Fruit fly (Drosophila melanogaster) whole organism, embryonic: ENCODE measurements around the gene Ythdf.

ENCODE experiments used
- Aef1 ChIP-seq: fragments of 200-800 bp; sonication (Bioruptor generic); IDR thresholded peaks from 3 replicates; pipeline ENCODE4 v1.3.6; 2022; ENCODE audit warnings: missing biosample characterization, missing genetic modification characterization
- Antp ChIP-seq: fragments of 200-800 bp; sonication (Bioruptor generic); optimal IDR thresholded peaks from 3 replicates; lab custom pipeline; 2016; ENCODE audit warnings: missing biosample characterization, missing genetic modification characterization
- Atf-2 ChIP-seq: fragments of 200-800 bp; sonication (Bioruptor generic); optimal IDR thresholded peaks from 2 replicates; lab custom pipeline; 2016; ENCODE audit warnings: missing biosample characterization, missing genetic modification characterization
- Atf3 ChIP-seq: fragments of 200-800 bp; sonication (Bioruptor generic); optimal IDR thresholded peaks from 3 replicates; lab custom pipeline; 2016; ENCODE audit warnings: missing biosample characterization, missing genetic modification characterization
- B-H1 ChIP-seq: fragments of 200-800 bp; sonication (Bioruptor generic); IDR thresholded peaks from 3 replicates; pipeline ENCODE4 v1.3.6; 2022; ENCODE audit warnings: missing biosample characterization, missing genetic modification characterization
- CG10147 ChIP-seq: fragments of 200-800 bp; sonication (Bioruptor generic); optimal IDR thresholded peaks from 2 replicates; lab custom pipeline; 2019; ENCODE audit warnings: missing biosample characterization, mild to moderate bottlenecking, missing genetic modification characterization, moderate library complexity
- CG10431 ChIP-seq: fragments of 200-800 bp; sonication (Bioruptor generic); optimal IDR thresholded peaks from 3 replicates; lab custom pipeline; 2018; ENCODE audit warnings: missing biosample characterization, mild to moderate bottlenecking, missing genetic modification characterization
- CG10462 ChIP-seq: fragments of 200-800 bp; sonication (Bioruptor generic); optimal IDR thresholded peaks from 2 replicates; lab custom pipeline; 2016; ENCODE audit warnings: missing biosample characterization, missing genetic modification characterization
- CG11093 ChIP-seq: fragments of 200-800 bp; sonication (Bioruptor generic); IDR thresholded peaks from 3 replicates; pipeline ENCODE4 v1.3.6; 2022; ENCODE audit warnings: missing biosample characterization, missing genetic modification characterization
- CG12659 ChIP-seq: fragments of 200-800 bp; sonication (Bioruptor generic); optimal IDR thresholded peaks from 3 replicates; lab custom pipeline; 2017; ENCODE audit warnings: mild to moderate bottlenecking, missing biosample characterization, missing genetic modification reagents, missing genetic modification characterization
- CG16863 ChIP-seq: fragments of 200-800 bp; sonication (Bioruptor generic); optimal IDR thresholded peaks from 3 replicates; lab custom pipeline; 2016; ENCODE audit warnings: missing biosample characterization, missing genetic modification characterization
- CG2202 ChIP-seq: fragments of 200-800 bp; sonication (Bioruptor generic); optimal IDR thresholded peaks from 2 replicates; lab custom pipeline; 2018; ENCODE audit warnings: missing biosample characterization, mild to moderate bottlenecking, missing genetic modification characterization
- CG4404 ChIP-seq: fragments of 200-800 bp; sonication (Bioruptor generic); IDR thresholded peaks from 2 replicates; pipeline ENCODE4 v1.3.6; 2022; ENCODE audit warnings: missing biosample characterization, missing genetic modification characterization
- CG4707 ChIP-seq: fragments of 200-800 bp; sonication (Bioruptor generic); optimal IDR thresholded peaks from 2 replicates; lab custom pipeline; 2018; ENCODE audit warnings: missing biosample characterization, mild to moderate bottlenecking, missing genetic modification characterization, moderate library complexity
- CG5953 ChIP-seq: fragments of 200-800 bp; sonication (Bioruptor generic); IDR thresholded peaks from 2 replicates; pipeline ENCODE4 v1.3.6; 2022; ENCODE audit warnings: missing biosample characterization, missing genetic modification characterization
- CG8290 ChIP-seq, 3 experiments: fragments of 200-800 bp; sonication (Bioruptor generic); optimal IDR thresholded peaks; 2 replicates each; lab custom pipeline; 2016 to 2019; ENCODE audit warnings: missing biosample characterization in 3 of 3, missing genetic modification characterization in 3 of 3, mild to moderate bottlenecking in 2 of 3, moderate library complexity in 1 of 3
- CG8359 ChIP-seq: fragments of 200-800 bp; sonication (Bioruptor generic); optimal IDR thresholded peaks from 2 replicates; lab custom pipeline; 2017; ENCODE audit warnings: missing biosample characterization, mild to moderate bottlenecking, missing genetic modification characterization, borderline replicate concordance
- CG8944 ChIP-seq: fragments of 200-800 bp; sonication (Bioruptor generic); optimal IDR thresholded peaks from 3 replicates; lab custom pipeline; 2016; ENCODE audit warnings: missing biosample characterization, missing genetic modification characterization
- CG9727 ChIP-seq: fragments of 200-800 bp; sonication (Bioruptor generic); optimal IDR thresholded peaks from 3 replicates; lab custom pipeline; 2017; ENCODE audit warnings: missing biosample characterization, mild to moderate bottlenecking, missing genetic modification characterization
- Chrac-16 ChIP-seq: fragments of 200-800 bp; sonication (Bioruptor generic); optimal IDR thresholded peaks from 3 replicates; lab custom pipeline; 2016; ENCODE audit warnings: missing biosample characterization, missing genetic modification characterization
- D ChIP-seq, 2 experiments: fragments of 200-800 bp in 1 of 2; fragments of >200 bp in 1 of 2; sonication (Bioruptor generic) in 1 of 2; optimal IDR thresholded peaks; 2 replicates in 1 of 2; 3 replicates in 1 of 2; lab custom pipeline; 2017; ENCODE audit warnings: mild to moderate bottlenecking in 1 of 2, missing biosample characterization in 1 of 2, missing genetic modification characterization in 1 of 2, missing genetic modification reagents in 1 of 2
- Dp ChIP-seq: fragments of 200-800 bp; sonication (Bioruptor generic); optimal IDR thresholded peaks from 2 replicates; lab custom pipeline; 2018; ENCODE audit warnings: missing biosample characterization, mild to moderate bottlenecking, missing genetic modification characterization, moderate library complexity
- Ets65A ChIP-seq: fragments of 200-800 bp; sonication (Bioruptor generic); peaks from one replicate; lab custom pipeline; 2016; ENCODE audit warnings: missing biosample characterization, missing genetic modification characterization
- HLH4C ChIP-seq: fragments of 200-800 bp; sonication (Bioruptor generic); IDR thresholded peaks from 3 replicates; pipeline ENCODE4 v1.3.6; 2022; ENCODE audit warnings: missing biosample characterization, missing genetic modification characterization; ENCODE audit not compliant: partially characterized antibody
- Lim3 ChIP-seq: fragments of 200-800 bp; sonication (Bioruptor generic); IDR thresholded peaks from 2 replicates; pipeline ENCODE4 v1.3.6; 2022; ENCODE audit warnings: missing biosample characterization, missing genetic modification characterization
- MBD-R2 ChIP-seq: fragments of 200-800 bp; sonication (Bioruptor generic); IDR thresholded peaks from 2 replicates; pipeline ENCODE4 v1.3.6; 2022; ENCODE audit warnings: missing biosample characterization, missing genetic modification characterization
- Med ChIP-seq: fragments of 200-800 bp; sonication (Bioruptor generic); peaks from one replicate; lab custom pipeline; 2016; ENCODE audit warnings: missing biosample characterization, missing genetic modification characterization, mild to moderate bottlenecking, inconsistent platforms, moderate library complexity
- Meics ChIP-seq: fragments of 200-800 bp; sonication (Bioruptor generic); optimal IDR thresholded peaks from 2 replicates; lab custom pipeline; 2017; ENCODE audit warnings: missing biosample characterization, mild to moderate bottlenecking, missing genetic modification characterization
- PHDP ChIP-seq: fragments of 200-800 bp; sonication (Bioruptor generic); optimal IDR thresholded peaks from 3 replicates; lab custom pipeline; 2018; ENCODE audit warnings: missing biosample characterization, mild to moderate bottlenecking, missing genetic modification characterization, moderate library complexity
- Pdp1 ChIP-seq, 2 experiments: fragments of 200-800 bp; sonication (Bioruptor generic); optimal IDR thresholded peaks; 3 replicates each; lab custom pipeline; 2016; ENCODE audit warnings: missing biosample characterization in 2 of 2, missing genetic modification characterization in 2 of 2, mild to moderate bottlenecking in 1 of 2, moderate library complexity in 1 of 2
- Sox100B ChIP-seq: fragments of 200-800 bp; sonication (Bioruptor generic); optimal IDR thresholded peaks from 3 replicates; lab custom pipeline; 2018; ENCODE audit warnings: missing biosample characterization, mild to moderate bottlenecking, missing genetic modification characterization
- ara ChIP-seq: fragments of 200-800 bp; sonication (Bioruptor generic); IDR thresholded peaks from 2 replicates; pipeline ENCODE4 v1.3.6; 2022; ENCODE audit warnings: missing biosample characterization, missing genetic modification characterization
- bcd ChIP-seq: fragments of 200-800 bp; sonication (Bioruptor generic); optimal IDR thresholded peaks from 2 replicates; lab custom pipeline; 2017; ENCODE audit warnings: missing biosample characterization, mild to moderate bottlenecking, missing genetic modification characterization
- bsh ChIP-seq, 2 experiments: fragments of 200-800 bp; sonication (Bioruptor generic); optimal IDR thresholded peaks; 2 replicates each; lab custom pipeline; 2017 to 2018; ENCODE audit warnings: mild to moderate bottlenecking in 2 of 2, missing biosample characterization in 2 of 2, missing genetic modification characterization in 2 of 2, moderate library complexity in 1 of 2
- cg ChIP-seq: fragments of 200-800 bp; sonication (Bioruptor generic); optimal IDR thresholded peaks from 3 replicates; lab custom pipeline; 2019; ENCODE audit warnings: missing biosample characterization, mild to moderate bottlenecking, missing genetic modification characterization, moderate library complexity
- crc ChIP-seq: fragments of 200-800 bp; sonication (Bioruptor generic); optimal IDR thresholded peaks from 2 replicates; lab custom pipeline; 2016; ENCODE audit warnings: missing biosample characterization, missing genetic modification characterization
- disco-r ChIP-seq: fragments of 200-800 bp; sonication (Bioruptor generic); optimal IDR thresholded peaks from 2 replicates; lab custom pipeline; 2016; ENCODE audit warnings: missing biosample characterization, missing genetic modification characterization
- fu2 ChIP-seq: fragments of 200-800 bp; sonication (Bioruptor generic); optimal IDR thresholded peaks from 2 replicates; lab custom pipeline; 2016; ENCODE audit warnings: missing biosample characterization, missing genetic modification characterization
- hb ChIP-seq: fragments of 200-800 bp; sonication (Bioruptor generic); IDR thresholded peaks from 3 replicates; pipeline ENCODE4 v1.3.6; 2022; ENCODE audit warnings: missing biosample characterization, missing genetic modification characterization; ENCODE audit not compliant: partially characterized antibody
- jing ChIP-seq: fragments of 200-800 bp; sonication (Bioruptor generic); optimal IDR thresholded peaks from 2 replicates; lab custom pipeline; 2018; ENCODE audit warnings: missing biosample characterization, mild to moderate bottlenecking, missing genetic modification characterization
- knrl ChIP-seq: fragments of 200-800 bp; sonication (Bioruptor generic); IDR thresholded peaks from 3 replicates; pipeline ENCODE4 v1.3.6; 2022; ENCODE audit warnings: missing biosample characterization, missing genetic modification characterization; ENCODE audit not compliant: partially characterized antibody
- otp ChIP-seq: fragments of 200-800 bp; sonication (Bioruptor generic); IDR thresholded peaks from 3 replicates; pipeline ENCODE4, ENCODE4 v1.3.6; 2022; ENCODE audit warnings: missing biosample characterization, missing genetic modification characterization
- pan ChIP-seq, 4 experiments: fragments of >200 bp in 3 of 4; fragments of 200-800 bp in 1 of 4; sonication (Bioruptor generic) in 1 of 4; optimal IDR thresholded peaks in 3 of 4; IDR thresholded peaks in 1 of 4; 2 replicates each; pipeline versions ENCODE4 v1.3.6 to Lab custom; 2017 to 2022; ENCODE audit warnings: missing biosample characterization in 2 of 4, missing genetic modification characterization in 2 of 4, mixed read lengths in 1 of 4
- peb ChIP-seq: fragments of 200-800 bp; sonication (Bioruptor generic); IDR thresholded peaks from 2 replicates; pipeline ENCODE4 v1.3.6; 2022; ENCODE audit warnings: missing biosample characterization, missing genetic modification characterization
- pho ChIP-seq: fragments of 200-800 bp; sonication (Bioruptor generic); optimal IDR thresholded peaks from 2 replicates; lab custom pipeline; 2016; ENCODE audit warnings: missing biosample characterization, missing genetic modification characterization
- pros ChIP-seq: fragments of 200-800 bp; sonication (Bioruptor generic); optimal IDR thresholded peaks from 3 replicates; lab custom pipeline; 2019; ENCODE audit warnings: missing biosample characterization, mild to moderate bottlenecking, missing genetic modification characterization, moderate library complexity
- sisA ChIP-seq: fragments of 200-800 bp; sonication (Bioruptor generic); IDR thresholded peaks from 2 replicates; pipeline ENCODE4 v1.3.6; 2022; ENCODE audit warnings: missing biosample characterization, missing genetic modification characterization
- slp2 ChIP-seq: fragments of 200-800 bp; sonication (Bioruptor generic); optimal IDR thresholded peaks from 2 replicates; lab custom pipeline; 2016; ENCODE audit warnings: missing biosample characterization, missing genetic modification characterization
- sr ChIP-seq: fragments of 200-800 bp; sonication (Bioruptor generic); IDR thresholded peaks from 3 replicates; pipeline ENCODE4 v1.3.6; 2022; ENCODE audit warnings: missing biosample characterization, missing genetic modification characterization
- trh ChIP-seq: fragments of 200-800 bp; sonication (Bioruptor generic); optimal IDR thresholded peaks from 2 replicates; lab custom pipeline; 2016; ENCODE audit warnings: missing biosample characterization, missing genetic modification characterization

Gene Ythdf

DNA sequence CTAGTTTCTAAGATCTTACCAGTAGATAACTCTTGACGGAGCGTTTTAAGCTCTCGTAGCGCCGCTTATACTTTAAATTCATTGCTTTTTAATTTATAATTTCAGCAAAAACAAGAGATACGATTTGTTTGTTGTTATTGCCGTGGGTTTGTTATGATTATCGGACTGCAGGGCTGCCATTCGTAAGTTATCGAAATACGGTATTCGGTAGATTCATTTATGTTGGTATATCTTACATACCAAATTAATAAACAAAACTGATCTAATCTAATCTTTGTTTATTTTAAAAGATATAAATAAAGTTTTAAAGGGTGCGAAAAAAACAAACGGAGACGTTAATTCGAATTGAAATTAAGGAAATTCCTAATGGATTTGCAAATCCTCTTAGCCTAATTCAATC is 17.0 kb upstream of the Ythdf start, which contains the start of the genes CG31111 and stac (continued):
- TF ChIP-seq bsh (GFP tag; optimal IDR thresholded peaks at IDR 0.05; lab: Kevin White, UChicago) = no peak
- no peak for TF ChIP-seq bcd (GFP tag; lab: Kevin White, UChicago)
- TF ChIP-seq Chrac-16 (GFP tag; lab: Kevin White, UChicago) = no peak
- TF ChIP-seq Atf-2 (GFP tag; lab: Kevin White, UChicago) = no peak
- TF ChIP-seq Dp (GFP tag; lab: Kevin White, UChicago) = peak; percentile 18
- no peak for TF ChIP-seq pros (GFP tag; lab: Kevin White, UChicago)
- peak; percentile 20 for TF ChIP-seq PHDP (tag; lab: Kevin White, UChicago)
- TF ChIP-seq CG8359 (GFP tag; lab: Kevin White, UChicago) = no peak
- TF ChIP-seq CG9727 (GFP tag; lab: Kevin White, UChicago) = no peak
- TF ChIP-seq peb = no peak
- TF ChIP-seq hb = no peak
- TF ChIP-seq CG5953 (GFP tag; lab: Robert Waterston, UW) = no peak
- peak; percentile 44 for TF ChIP-seq CG10147 (GFP tag; lab: Kevin White, UChicago)
- no peak for TF ChIP-seq sisA
- TF ChIP-seq CG8290 (GFP tag; optimal IDR thresholded peaks at IDR 0.05; lab: Kevin White, UChicago) = no peak
- no peak for TF ChIP-seq CG8290 (tag; optimal IDR thresholded peaks at IDR 0.05; lab: Kevin White, UChicago)
- no peak for TF ChIP-seq CG16863
- peak; percentile 65 for TF ChIP-seq MBD-R2 (GFP tag; lab: Robert Waterston, UW)
- no peak for TF ChIP-seq CG2202 (tag; lab: Kevin White, UChicago)
- no peak for TF ChIP-seq sr (GFP tag; lab: Robert Waterston, UW)
- peak; percentile 31 for TF ChIP-seq CG12659 (GFP tag; lab: Kevin White, UChicago)
- no peak for TF ChIP-seq Aef1 (GFP tag; lab: Robert Waterston, UW)
- no peak for TF ChIP-seq CG10462 (GFP tag; lab: Kevin White, UChicago)
- TF ChIP-seq jing (GFP tag; lab: Kevin White, UChicago) = no peak
- no peak for TF ChIP-seq Sox100B (GFP tag; lab: Kevin White, UChicago)
- TF ChIP-seq Antp (GFP tag; lab: Kevin White, UChicago) = no peak
- TF ChIP-seq pan (optimal IDR thresholded peaks at IDR 0.05; lab: Kevin White, UChicago) = no peak
- TF ChIP-seq pan (GFP tag; optimal IDR thresholded peaks at IDR 0.05 in 1 of 2, IDR thresholded peaks at IDR 0.05 in 1 of 2) = no peak
- no peak for TF ChIP-seq cg
- TF ChIP-seq Lim3 (GFP tag; lab: Robert Waterston, UW) = no peak
- no peak for TF ChIP-seq Meics (GFP tag; lab: Kevin White, UChicago)
- TF ChIP-seq crc (GFP tag; lab: Kevin White, UChicago) = no peak
- TF ChIP-seq D (optimal IDR thresholded peaks at IDR 0.05; lab: Kevin White, UChicago) = no peak
- TF ChIP-seq D (GFP tag; optimal IDR thresholded peaks at IDR 0.05; lab: Kevin White, UChicago) = no peak
- TF ChIP-seq B-H1 (GFP tag; lab: Robert Waterston, UW) = no peak
- no peak for TF ChIP-seq Atf3 (GFP tag; lab: Kevin White, UChicago)
- TF ChIP-seq Med (GFP tag; lab: Kevin White, UChicago) = peak; percentile 61
- no peak for TF ChIP-seq CG8944
- TF ChIP-seq CG10431 (GFP tag; lab: Kevin White, UChicago) = no peak
- TF ChIP-seq fu2 (GFP tag; lab: Kevin White, UChicago) = no peak
- TF ChIP-seq ara (GFP tag; lab: Robert Waterston, UW) = no peak
- no peak for TF ChIP-seq trh (GFP tag; lab: Kevin White, UChicago)
- no peak for TF ChIP-seq disco-r (GFP tag; lab: Kevin White, UChicago)
- no peak for TF ChIP-seq HLH4C (GFP tag; lab: Robert Waterston, UW)
- no peak for TF ChIP-seq CG4707
- no peak for TF ChIP-seq knrl
- no peak for TF ChIP-seq slp2 (GFP tag; lab: Kevin White, UChicago)
- TF ChIP-seq CG11093 (GFP tag; lab: Robert Waterston, UW) = no peak
- TF ChIP-seq CG4404 (GFP tag; lab: Robert Waterston, UW) = no peak
- no peak for TF ChIP-seq pho
- TF ChIP-seq Pdp1 (GFP tag; optimal IDR thresholded peaks at IDR 0.05; lab: Kevin White, UChicago) = peak in 1 of 2 experiments; percentile 0
- no peak for TF ChIP-seq otp
- no peak for TF ChIP-seq Ets65A (GFP tag; lab: Kevin White, UChicago)
